Worm (Caenorhabditis elegans) whole organism, young adult: ENCODE measurements around the gene Y57G11C.43.
A peak's percentile ranks its signal among the peaks of the same experiment; 100 is the strongest.

Source experiments
- B0336.3 ChIP-seq: fragments of 200-800 bp; sonication (Bioruptor generic); IDR thresholded peaks from 2 replicates; pipeline ENCODE4 v1.3.6; 2022; ENCODE audit warnings: missing genetic modification characterization, missing compliant biosample characterization
- F22D6.2 ChIP-seq: sonication (generic microtip); optimal IDR thresholded peaks from 2 replicates; lab custom pipeline; 2016; ENCODE audit warnings: mild to moderate bottlenecking, missing genetic modification characterization, missing compliant biosample characterization
- F33H1.4 ChIP-seq: fragments of 200-800 bp; sonication (Bioruptor generic); IDR thresholded peaks from 2 replicates; pipeline ENCODE4 v1.3.6; 2022; ENCODE audit warnings: missing genetic modification reagents, missing genetic modification characterization, missing compliant biosample characterization
- F49E8.2 ChIP-seq: sonication (generic microtip); optimal IDR thresholded peaks from 3 replicates; lab custom pipeline; 2017; ENCODE audit warnings: missing genetic modification characterization, mild to moderate bottlenecking, missing compliant biosample characterization, antibody characterized with exemption, moderate library complexity; ENCODE audit not compliant: insufficient read depth
- F52B5.7 ChIP-seq: sonication (generic microtip); optimal IDR thresholded peaks from 2 replicates; lab custom pipeline; 2016; ENCODE audit warnings: mild to moderate bottlenecking, missing genetic modification characterization, missing compliant biosample characterization
- dpl-1 ChIP-seq: fragments of 150-350 bp; optimal IDR thresholded peaks from 2 replicates; lab custom pipeline; 2014; ENCODE audit warnings: missing biosample characterization, missing genetic modification reagents, missing genetic modification characterization
- fkh-3 ChIP-seq: sonication (generic microtip); optimal IDR thresholded peaks from 2 replicates; lab custom pipeline; 2016; ENCODE audit warnings: mild to moderate bottlenecking, missing genetic modification characterization, missing compliant biosample characterization
- lin-26 ChIP-seq: fragments of 200-800 bp; sonication (Bioruptor generic); IDR thresholded peaks from 2 replicates; pipeline ENCODE4 v1.3.6; 2022; ENCODE audit warnings: missing genetic modification reagents, missing genetic modification characterization, missing compliant biosample characterization
- lsl-1 ChIP-seq: fragments of 200-800 bp; sonication (Bioruptor generic); optimal IDR thresholded peaks from 2 replicates; lab custom pipeline; 2018; ENCODE audit warnings: mild to moderate bottlenecking, missing genetic modification characterization, moderate library complexity, missing compliant biosample characterization
- mxl-1 ChIP-seq: sonication (generic microtip); optimal IDR thresholded peaks from 2 replicates; lab custom pipeline; 2016; ENCODE audit warnings: missing genetic modification characterization, missing compliant biosample characterization
- nhr-27 ChIP-seq: fragments of 200-800 bp; sonication (Bioruptor generic); optimal IDR thresholded peaks from 2 replicates; lab custom pipeline; 2018; ENCODE audit warnings: mild to moderate bottlenecking, missing genetic modification characterization, moderate library complexity, missing compliant biosample characterization
- snpc-1.1 ChIP-seq: sonication (generic microtip); optimal IDR thresholded peaks from 2 replicates; lab custom pipeline; 2017; ENCODE audit warnings: missing genetic modification characterization, mild to moderate bottlenecking, missing compliant biosample characterization, antibody characterized with exemption, moderate library complexity, missing genotype, missing genetic modification reagents; ENCODE audit not compliant: insufficient read depth
- snpc-4 ChIP-seq, 5 experiments: fragments of 150-350 bp in 1 of 5; sonication (generic microtip) in 4 of 5; optimal IDR thresholded peaks; 2 replicates each; lab custom pipeline; 2014 to 2018; ENCODE audit warnings: missing genetic modification characterization in 5 of 5, missing biosample characterization in 3 of 5, antibody characterized with exemption in 2 of 5, mild to moderate bottlenecking in 2 of 5, missing compliant biosample characterization in 2 of 5, missing genotype in 2 of 5, moderate library complexity in 2 of 5, missing genetic modification reagents in 1 of 5
- zfh-2 ChIP-seq: fragments of 200-800 bp; sonication (Bioruptor generic); conservative IDR thresholded peaks from 2 replicates; pipeline ENCODE4 v1.3.6; 2022; ENCODE audit warnings: missing genetic modification reagents, missing genetic modification characterization, missing compliant biosample characterization

DNA sequence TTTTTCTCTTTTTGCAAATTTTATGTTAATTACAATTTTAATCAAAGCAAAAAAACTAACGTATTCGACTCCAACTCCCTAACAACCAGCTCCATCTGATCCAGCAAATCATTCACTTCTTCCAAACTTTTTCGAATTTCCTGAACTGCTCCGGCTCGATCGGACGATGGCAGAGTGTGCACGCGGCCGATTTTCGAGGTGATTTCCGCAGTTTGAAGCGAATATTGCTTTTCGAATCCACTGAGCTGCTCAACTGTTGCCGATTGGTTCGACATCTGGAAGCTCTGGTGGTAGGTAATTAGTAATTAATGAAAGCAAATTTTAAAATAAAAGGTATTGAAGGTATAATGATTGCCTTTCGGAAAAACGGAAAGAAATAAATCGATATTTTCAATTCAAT, 2.9 kb upstream of the Y57G11C.43 start, which contains the start of gene vti-1:
- TF ChIP-seq lin-26 (GFP tag; lab: Robert Waterston, UW): no peak
- no peak for TF ChIP-seq fkh-3 (tag; lab: Kevin White, UChicago)
- TF ChIP-seq snpc-4 (GFP tag; optimal IDR thresholded peaks at IDR 0.05; lab: Kevin White, UChicago): no peak
- TF ChIP-seq snpc-4 (tag; optimal IDR thresholded peaks at IDR 0.05; lab: Kevin White, UChicago): peak in 2 of 4 experiments; percentile 3 to 82
- no peak for TF ChIP-seq snpc-1.1 (tag; lab: Kevin White, UChicago)
- no peak for TF ChIP-seq F49E8.2 (tag; lab: Kevin White, UChicago)
- no peak for TF ChIP-seq F33H1.4 (GFP tag; lab: Robert Waterston, UW)
- TF ChIP-seq mxl-1 (tag; lab: Kevin White, UChicago): no peak
- no peak for TF ChIP-seq dpl-1 (GFP tag; lab: Kevin White, UChicago)
- TF ChIP-seq B0336.3: no peak
- no peak for TF ChIP-seq F52B5.7 (tag; lab: Kevin White, UChicago)
- no peak for TF ChIP-seq zfh-2 (GFP tag; lab: Robert Waterston, UW)
- no peak for TF ChIP-seq nhr-27 (tag; lab: Kevin White, UChicago)
- no peak for TF ChIP-seq F22D6.2 (tag; lab: Kevin White, UChicago)
- TF ChIP-seq lsl-1 (GFP tag; lab: Kevin White, UChicago): no peak
